Fruit fly (Drosophila melanogaster) whole organism, embryonic: Measurements from ENCODE around the gene CG14669.

ENCODE experiments used
- Abd-B ChIP-seq: fragments of 200-800 bp; sonication (Bioruptor generic); optimal IDR thresholded peaks from 2 replicates; lab custom pipeline; 2018; ENCODE audit warnings: missing biosample characterization, mild to moderate bottlenecking, missing genetic modification characterization, moderate library complexity
- Bteb2 ChIP-seq: fragments of 200-800 bp; sonication (Bioruptor generic); optimal IDR thresholded peaks from 2 replicates; lab custom pipeline; 2016; ENCODE audit warnings: missing biosample characterization, missing genetic modification characterization
- CG10267 ChIP-seq: fragments of 200-800 bp; sonication (Bioruptor generic); optimal IDR thresholded peaks from 2 replicates; lab custom pipeline; 2018; ENCODE audit warnings: missing biosample characterization, mild to moderate bottlenecking, missing genetic modification characterization, moderate library complexity
- CG11504 ChIP-seq: fragments of 200-800 bp; sonication (Bioruptor generic); optimal IDR thresholded peaks from 3 replicates; lab custom pipeline; 2019; ENCODE audit warnings: missing biosample characterization, mild to moderate bottlenecking, missing genetic modification characterization, moderate library complexity
- CG1233 ChIP-seq: fragments of 200-800 bp; sonication (Bioruptor generic); optimal IDR thresholded peaks from 4 replicates; lab custom pipeline; 2018; ENCODE audit warnings: missing biosample characterization, mild to moderate bottlenecking, missing genetic modification characterization
- CG12391 ChIP-seq: fragments of 200-800 bp; sonication (Bioruptor generic); optimal IDR thresholded peaks from 3 replicates; lab custom pipeline; 2018; ENCODE audit warnings: missing biosample characterization, mild to moderate bottlenecking, missing genetic modification characterization, moderate library complexity
- CG12942 ChIP-seq: fragments of 200-800 bp; sonication (Bioruptor generic); optimal IDR thresholded peaks from 3 replicates; lab custom pipeline; 2016; ENCODE audit warnings: missing biosample characterization, missing genetic modification characterization
- CG13296 ChIP-seq: fragments of 200-800 bp; sonication (Bioruptor generic); optimal IDR thresholded peaks from 3 replicates; lab custom pipeline; 2018; ENCODE audit warnings: missing biosample characterization, mild to moderate bottlenecking, missing genetic modification characterization
- CG15696 ChIP-seq: fragments of 200-800 bp; sonication (Bioruptor generic); optimal IDR thresholded peaks from 2 replicates; lab custom pipeline; 2019; ENCODE audit warnings: missing biosample characterization, mild to moderate bottlenecking, missing genetic modification characterization, moderate library complexity
- CG1603 ChIP-seq: fragments of 200-800 bp; sonication (Bioruptor generic); optimal IDR thresholded peaks from 2 replicates; lab custom pipeline; 2019; ENCODE audit warnings: missing biosample characterization, mild to moderate bottlenecking, missing genetic modification characterization, moderate library complexity
- CG16779 ChIP-seq: fragments of 200-800 bp; sonication (Bioruptor generic); IDR thresholded peaks from 2 replicates; pipeline ENCODE4 v1.3.6; 2022; ENCODE audit warnings: missing biosample characterization, missing genetic modification characterization
- CG17568 ChIP-seq: fragments of 200-800 bp; sonication (Bioruptor generic); optimal IDR thresholded peaks from 2 replicates; lab custom pipeline; 2018; ENCODE audit warnings: missing biosample characterization, mild to moderate bottlenecking, missing genetic modification characterization, moderate library complexity
- CG18262 ChIP-seq: fragments of 200-800 bp; optimal IDR thresholded peaks from 3 replicates; lab custom pipeline; 2019; ENCODE audit warnings: missing biosample characterization, mild to moderate bottlenecking, missing genetic modification characterization, moderate library complexity
- CG18476 ChIP-seq: fragments of 200-800 bp; sonication (Bioruptor generic); optimal IDR thresholded peaks from 2 replicates; lab custom pipeline; 2016; ENCODE audit warnings: missing biosample characterization, mild to moderate bottlenecking, missing genetic modification characterization
- CG2116 ChIP-seq: fragments of 200-800 bp; sonication (Bioruptor generic); optimal IDR thresholded peaks from 3 replicates; lab custom pipeline; 2018; ENCODE audit warnings: missing biosample characterization, mild to moderate bottlenecking, missing genetic modification characterization
- CG2678 ChIP-seq: fragments of 200-800 bp; sonication (Bioruptor generic); optimal IDR thresholded peaks from 3 replicates; lab custom pipeline; 2019; ENCODE audit warnings: missing biosample characterization, mild to moderate bottlenecking, missing genetic modification characterization, moderate library complexity
- CG4854 ChIP-seq: fragments of 200-800 bp; sonication (Bioruptor generic); optimal IDR thresholded peaks from 2 replicates; lab custom pipeline; 2016; ENCODE audit warnings: missing biosample characterization, missing genetic modification characterization, inconsistent platforms
- CG6683 ChIP-seq: fragments of 200-800 bp; sonication (Bioruptor generic); optimal IDR thresholded peaks from 2 replicates; lab custom pipeline; 2017; ENCODE audit warnings: missing biosample characterization, mild to moderate bottlenecking, missing genetic modification characterization, missing genetic modification reagents
- CG6765 ChIP-seq: fragments of 200-800 bp; sonication (Bioruptor generic); optimal IDR thresholded peaks from 3 replicates; lab custom pipeline; 2017; ENCODE audit warnings: missing biosample characterization, mild to moderate bottlenecking, missing genetic modification characterization
- CG7271 ChIP-seq: fragments of 200-800 bp; sonication (Bioruptor generic); optimal IDR thresholded peaks from 2 replicates; lab custom pipeline; 2018; ENCODE audit warnings: missing biosample characterization, mild to moderate bottlenecking, missing genetic modification characterization, moderate library complexity
- CG8359 ChIP-seq: fragments of 200-800 bp; sonication (Bioruptor generic); optimal IDR thresholded peaks from 2 replicates; lab custom pipeline; 2017; ENCODE audit warnings: missing biosample characterization, mild to moderate bottlenecking, missing genetic modification characterization, borderline replicate concordance
- CG8478 ChIP-seq: fragments of >200 bp; optimal IDR thresholded peaks from 2 replicates; lab custom pipeline; 2018
- Dbx ChIP-seq: fragments of 200-800 bp; sonication (Bioruptor generic); IDR thresholded peaks from 3 replicates; pipeline ENCODE4 v1.3.6; 2022; ENCODE audit warnings: missing biosample characterization, missing genetic modification characterization
- HLH4C ChIP-seq: fragments of 200-800 bp; sonication (Bioruptor generic); IDR thresholded peaks from 3 replicates; pipeline ENCODE4 v1.3.6; 2022; ENCODE audit warnings: missing biosample characterization, missing genetic modification characterization; ENCODE audit not compliant: partially characterized antibody
- Hr51 ChIP-seq, 2 experiments: fragments of 200-800 bp; sonication (Bioruptor generic); optimal IDR thresholded peaks; 2 replicates in 1 of 2; 3 replicates in 1 of 2; lab custom pipeline; 2016 to 2018; ENCODE audit warnings: missing biosample characterization in 2 of 2, missing genetic modification characterization in 2 of 2, mild to moderate bottlenecking in 1 of 2, moderate library complexity in 1 of 2
- Lhr ChIP-seq: fragments of 200-800 bp; sonication (Bioruptor generic); optimal IDR thresholded peaks from 3 replicates; lab custom pipeline; 2017; ENCODE audit warnings: mild to moderate bottlenecking, missing biosample characterization, missing genetic modification reagents, missing genetic modification characterization
- Sox102F ChIP-seq: fragments of 200-800 bp; sonication (Bioruptor generic); optimal IDR thresholded peaks from 2 replicates; lab custom pipeline; 2018; ENCODE audit warnings: missing biosample characterization, mild to moderate bottlenecking, missing genetic modification characterization, moderate library complexity
- Ssrp ChIP-seq: fragments of 200-800 bp; sonication (Bioruptor generic); optimal IDR thresholded peaks from 2 replicates; lab custom pipeline; 2018; ENCODE audit warnings: missing biosample characterization, mild to moderate bottlenecking, missing genetic modification characterization, moderate library complexity
- YL-1 ChIP-seq: fragments of 200-800 bp; sonication (Bioruptor generic); optimal IDR thresholded peaks from 3 replicates; lab custom pipeline; 2017; ENCODE audit warnings: missing biosample characterization, mild to moderate bottlenecking, missing genetic modification characterization
- aop ChIP-seq: fragments of 200-800 bp; sonication (Bioruptor generic); IDR thresholded peaks from 2 replicates; pipeline ENCODE4 v1.3.6; 2022; ENCODE audit warnings: missing biosample characterization, missing genetic modification characterization
- bab2 ChIP-seq: fragments of 200-800 bp; sonication (Bioruptor generic); optimal IDR thresholded peaks from 2 replicates; lab custom pipeline; 2016; ENCODE audit warnings: missing biosample characterization, missing genetic modification characterization
- crc ChIP-seq: fragments of 200-800 bp; sonication (Bioruptor generic); optimal IDR thresholded peaks from 2 replicates; lab custom pipeline; 2016; ENCODE audit warnings: missing biosample characterization, missing genetic modification characterization
- dati ChIP-seq: fragments of 200-800 bp; sonication (Bioruptor generic); IDR thresholded peaks from 2 replicates; pipeline ENCODE4 v1.3.6; 2022; ENCODE audit warnings: missing biosample characterization, missing genetic modification characterization
- emc ChIP-seq: fragments of 200-800 bp; sonication (Bioruptor generic); optimal IDR thresholded peaks from 2 replicates; lab custom pipeline; 2016; ENCODE audit warnings: missing biosample characterization, missing genetic modification characterization
- fru ChIP-seq: fragments of >200 bp; optimal IDR thresholded peaks from 2 replicates; lab custom pipeline; 2017
- gfzf ChIP-seq: fragments of 200-800 bp; sonication (Bioruptor generic); optimal IDR thresholded peaks from 2 replicates; lab custom pipeline; 2016; ENCODE audit warnings: missing biosample characterization, mild to moderate bottlenecking, missing genetic modification characterization, moderate library complexity
- gt ChIP-seq: fragments of 200-800 bp; sonication (Bioruptor generic); IDR thresholded peaks from 2 replicates; pipeline ENCODE4 v1.3.6; 2022; ENCODE audit warnings: missing biosample characterization, missing genetic modification characterization
- mam ChIP-seq: fragments of 200-800 bp; sonication (Bioruptor generic); optimal IDR thresholded peaks from 3 replicates; lab custom pipeline; 2016; ENCODE audit warnings: missing biosample characterization, missing genetic modification characterization
- mirr ChIP-seq: fragments of 200-800 bp; sonication (Bioruptor generic); optimal IDR thresholded peaks from 3 replicates; lab custom pipeline; 2018; ENCODE audit warnings: missing biosample characterization, mild to moderate bottlenecking, missing genetic modification characterization
- pb ChIP-seq: fragments of 200-800 bp; sonication (Bioruptor generic); optimal IDR thresholded peaks from 3 replicates; lab custom pipeline; 2016; ENCODE audit warnings: missing biosample characterization, missing genetic modification characterization
- pfk ChIP-seq: fragments of 200-800 bp; sonication (Bioruptor generic); optimal IDR thresholded peaks from 2 replicates; lab custom pipeline; 2018; ENCODE audit warnings: missing biosample characterization, mild to moderate bottlenecking, missing genetic modification characterization, moderate library complexity
- pita ChIP-seq: fragments of 200-800 bp; sonication (Bioruptor generic); optimal IDR thresholded peaks from 2 replicates; lab custom pipeline; 2017; ENCODE audit warnings: missing biosample characterization, mild to moderate bottlenecking, missing genetic modification characterization
- prd ChIP-seq, 3 experiments: fragments of >200 bp in 2 of 3; fragments of 200-800 bp in 1 of 3; sonication (Bioruptor generic) in 1 of 3; optimal IDR thresholded peaks in 2 of 3; IDR thresholded peaks in 1 of 3; 2 replicates in 2 of 3; 3 replicates in 1 of 3; pipeline versions ENCODE4 v1.3.6 to Lab custom; 2017 to 2022; ENCODE audit warnings: missing biosample characterization in 1 of 3, missing genetic modification characterization in 1 of 3
- repo ChIP-seq: fragments of 200-800 bp; sonication (Bioruptor generic); optimal IDR thresholded peaks from 2 replicates; lab custom pipeline; 2016; ENCODE audit warnings: missing biosample characterization, missing genetic modification characterization
- tin ChIP-seq: fragments of 200-800 bp; sonication (Bioruptor generic); optimal IDR thresholded peaks from 3 replicates; lab custom pipeline; 2016; ENCODE audit warnings: missing biosample characterization, missing genetic modification characterization
- tio ChIP-seq: fragments of 200-800 bp; sonication (Bioruptor generic); optimal IDR thresholded peaks from 2 replicates; lab custom pipeline; 2017; ENCODE audit warnings: missing biosample characterization, missing genetic modification characterization, inconsistent platforms
- tll ChIP-seq, 2 experiments: fragments of 200-800 bp in 1 of 2; fragments of >200 bp in 1 of 2; sonication (Bioruptor generic) in 1 of 2; optimal IDR thresholded peaks; 2 replicates each; lab custom pipeline; 2017 to 2019; ENCODE audit warnings: missing biosample characterization in 2 of 2, missing genetic modification characterization in 2 of 2, mild to moderate bottlenecking in 1 of 2, moderate library complexity in 1 of 2
- ttk ChIP-seq: fragments of 200-800 bp; sonication (Bioruptor generic); IDR thresholded peaks from 2 replicates; pipeline ENCODE4 v2.1.2; 2022; ENCODE audit warnings: missing biosample characterization, missing genetic modification characterization
- twi ChIP-seq: fragments of 200-800 bp; optimal IDR thresholded peaks from 2 replicates; lab custom pipeline; 2019; ENCODE audit warnings: missing biosample characterization, mild to moderate bottlenecking, missing genetic modification characterization, moderate library complexity
- zen2 ChIP-seq: fragments of 200-800 bp; sonication (Bioruptor generic); IDR thresholded peaks from 3 replicates; pipeline ENCODE4 v1.3.6; 2022; ENCODE audit warnings: missing biosample characterization, missing genetic modification characterization; ENCODE audit not compliant: partially characterized antibody
- zfh1 ChIP-seq: fragments of 200-800 bp; sonication (Bioruptor generic); IDR thresholded peaks from 3 replicates; pipeline ENCODE4 v1.3.6; 2022; ENCODE audit warnings: missing biosample characterization, missing genetic modification characterization

CG14669 gene

DNA sequence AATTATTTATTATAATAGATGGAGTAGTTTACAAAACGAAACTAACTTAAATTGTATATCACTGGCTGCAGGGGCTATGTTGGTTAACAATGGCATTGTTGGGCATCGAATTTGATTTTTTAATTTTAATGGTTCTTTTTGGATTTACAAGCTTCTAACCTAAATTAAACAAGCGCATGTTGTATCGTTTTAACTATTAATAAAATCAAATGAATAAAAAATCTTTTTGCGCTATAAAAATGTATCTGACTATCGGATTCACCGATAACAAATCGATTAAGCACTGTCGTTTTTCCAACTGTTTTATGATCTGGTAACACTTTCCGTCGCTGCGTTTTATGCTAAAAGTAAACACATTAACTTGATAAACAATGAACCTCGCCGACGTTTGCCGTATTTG lies 39.6 kb upstream of the CG14669 start, which contains the start of the genes hd and CG14667 (continued):
- TF ChIP-seq tio (GFP tag; lab: Kevin White, UChicago) (no peak), gt (GFP tag; lab: Robert Waterston, UW) (no peak), CG15696 (tag; lab: Kevin White, UChicago) (no peak), CG6683 (GFP tag; lab: Kevin White, UChicago) (no peak), Ssrp (tag; lab: Kevin White, UChicago) (no peak), zfh1 (GFP tag; lab: Robert Waterston, UW) (no peak), Abd-B (GFP tag; lab: Kevin White, UChicago) (peak; percentile 35), Bteb2 (GFP tag; lab: Kevin White, UChicago) (no peak), CG7271 (no peak), crc (no peak), CG4854 (GFP tag; lab: Kevin White, UChicago) (no peak), mam (GFP tag; lab: Kevin White, UChicago) (no peak), prd (optimal IDR thresholded peaks at IDR 0.05; lab: Kevin White, UChicago) (no peak), prd (GFP tag; IDR thresholded peaks at IDR 0.05; lab: Robert Waterston, UW) (no peak), Dbx (GFP tag; lab: Robert Waterston, UW) (no peak), Sox102F (GFP tag; lab: Kevin White, UChicago) (no peak), ttk (GFP tag; lab: Robert Waterston, UW) (no peak), CG8478 (no peak), CG11504 (tag; lab: Kevin White, UChicago) (no peak), pita (GFP tag; lab: Kevin White, UChicago) (no peak), CG1603 (tag; lab: Kevin White, UChicago) (no peak), CG1233 (GFP tag; lab: Kevin White, UChicago) (no peak), emc (GFP tag; lab: Kevin White, UChicago) (no peak), CG17568 (GFP tag; lab: Kevin White, UChicago) (no peak), CG2678 (tag; lab: Kevin White, UChicago) (no peak), HLH4C (GFP tag; lab: Robert Waterston, UW) (peak; percentile 60), CG16779 (no peak), aop (no peak), CG18262 (tag; lab: Kevin White, UChicago) (no peak), fru (no peak), zen2 (GFP tag; lab: Robert Waterston, UW) (peak; percentile 17; the same call in 1 of the 3 replicates), mirr (no peak), repo (GFP tag; lab: Kevin White, UChicago) (no peak), CG6765 (GFP tag; lab: Kevin White, UChicago) (no peak), pfk (GFP tag; lab: Kevin White, UChicago) (no peak), tin (GFP tag; lab: Kevin White, UChicago) (no peak), dati (no peak), CG13296 (GFP tag; lab: Kevin White, UChicago) (no peak), CG12391 (tag; lab: Kevin White, UChicago) (peak; percentile 32), CG10267 (tag; lab: Kevin White, UChicago) (peak; percentile 41), gfzf (GFP tag; lab: Kevin White, UChicago) (peak; percentile 68), pb (GFP tag; lab: Kevin White, UChicago) (no peak), tll (GFP tag; optimal IDR thresholded peaks at IDR 0.05; lab: Kevin White, UChicago) (no peak), bab2 (GFP tag; lab: Kevin White, UChicago) (no peak), twi (tag; lab: Kevin White, UChicago) (no peak), CG2116 (GFP tag; lab: Kevin White, UChicago) (peak; percentile 80), CG12942 (GFP tag; lab: Kevin White, UChicago) (no peak), CG18476 (GFP tag; lab: Kevin White, UChicago) (no peak), CG8359 (GFP tag; lab: Kevin White, UChicago) (no peak), Hr51 (GFP tag; optimal IDR thresholded peaks at IDR 0.05; lab: Kevin White, UChicago) (no peak), YL-1 (GFP tag; lab: Kevin White, UChicago) (peak; percentile 71), Lhr (GFP tag; lab: Kevin White, UChicago) (peak; percentile 5)
